Worm (Caenorhabditis elegans): ENCODE measurements around the gene C07E3.8.

C07E3.8 gene

ce11 chrII:10390250-10390821, 38.3 kb downstream of the C07E3.8 start (continued):
- TF ChIP-seq mep-1 (tag; optimal IDR thresholded peaks at IDR 0.05) = peak; percentile 75
- TF ChIP-seq Y48G9A.11 (GFP tag; IDR thresholded peaks at IDR 0.05) = no peak
- TF ChIP-seq dmd-6 (GFP tag; IDR thresholded peaks at IDR 0.05) = no peak
- TF ChIP-seq spr-3 (GFP tag; optimal IDR thresholded peaks at IDR 0.05) = no peak
- no peak for TF ChIP-seq Y75B8A.6 (GFP tag; IDR thresholded peaks at IDR 0.05)
- no peak for TF ChIP-seq Y105C5A.15 (GFP tag; IDR thresholded peaks at IDR 0.05)
- peak; percentile 16 for TF ChIP-seq ama-1 (optimal IDR thresholded peaks at IDR 0.05)
- TF ChIP-seq ZK546.5 (tag; optimal IDR thresholded peaks at IDR 0.05) = no peak
- peak; percentile 89 for TF ChIP-seq cey-2 (tag; optimal IDR thresholded peaks at IDR 0.05; ENCODE audit: borderline replicate concordance, insufficient read depth)
- TF ChIP-seq dmd-9 (GFP tag; IDR thresholded peaks at IDR 0.05) = no peak
- peak; percentile 20 to 88 for TF ChIP-seq mdl-1 (tag; optimal IDR thresholded peaks at IDR 0.05)
- TF ChIP-seq nhr-10 (tag; optimal IDR thresholded peaks at IDR 0.05) = no peak
- TF ChIP-seq skn-1 (tag; optimal IDR thresholded peaks at IDR 0.05) = no peak
- no peak for TF ChIP-seq madf-5 (GFP tag; IDR thresholded peaks at IDR 0.05)
- no peak for TF ChIP-seq aly-2 (tag; optimal IDR thresholded peaks at IDR 0.05)
- TF ChIP-seq F26F4.8 (GFP tag; conservative IDR thresholded peaks at IDR 0.05) = no peak
- TF ChIP-seq nhr-25 (tag; optimal IDR thresholded peaks at IDR 0.05; ENCODE audit: borderline replicate concordance, insufficient read depth) = peak; percentile 39
- TF ChIP-seq arid-1 (GFP tag; conservative IDR thresholded peaks at IDR 0.05) = no peak
- no peak for TF ChIP-seq jun-1 (tag; optimal IDR thresholded peaks at IDR 0.05)
- peak; percentile 35 for TF ChIP-seq mes-2 (tag; optimal IDR thresholded peaks at IDR 0.05; ENCODE audit: poor library complexity, severe bottlenecking)
- TF ChIP-seq snpc-4 (tag; optimal IDR thresholded peaks at IDR 0.05) = no peak
- TF ChIP-seq tra-1 (GFP tag; IDR thresholded peaks at IDR 0.05) = no peak
- no peak for TF ChIP-seq ztf-11 (tag; optimal IDR thresholded peaks at IDR 0.05)
- no peak for TF ChIP-seq ceh-32 (tag; optimal IDR thresholded peaks at IDR 0.05; ENCODE audit: poor library complexity)
- no peak for TF ChIP-seq F49E8.2 (tag; optimal IDR thresholded peaks at IDR 0.05; ENCODE audit: borderline replicate concordance)
- no peak for TF ChIP-seq gei-8 (GFP tag; optimal IDR thresholded peaks at IDR 0.05)
- TF ChIP-seq lin-39 (tag; optimal IDR thresholded peaks at IDR 0.05) = no peak
- no peak for TF ChIP-seq lir-3 (tag; optimal IDR thresholded peaks at IDR 0.05)
- peak; percentile 65 for TF ChIP-seq nhr-77 (tag; optimal IDR thresholded peaks at IDR 0.05)
- no peak for TF ChIP-seq egl-27 (tag; optimal IDR thresholded peaks at IDR 0.05)
- no peak for TF ChIP-seq pha-4 (GFP tag; IDR thresholded peaks at IDR 0.05)
- no peak for TF ChIP-seq pha-4 (tag; optimal IDR thresholded peaks at IDR 0.05)

- no peak for TF ChIP-seq daf-19 (GFP tag; conservative IDR thresholded peaks at IDR 0.05)
- TF ChIP-seq daf-16 (GFP tag; optimal IDR thresholded peaks at IDR 0.05) = no peak
- peak; percentile 1 for TF ChIP-seq daf-16 (tag; optimal IDR thresholded peaks at IDR 0.05)
- TF ChIP-seq unc-130 (GFP tag; optimal IDR thresholded peaks at IDR 0.05) = no peak
- no peak for TF ChIP-seq Y75B8A.6 (GFP tag; IDR thresholded peaks at IDR 0.05)
- no peak for TF ChIP-seq ceh-20 (GFP tag; IDR thresholded peaks at IDR 0.05)
- TF ChIP-seq daf-12 (tag; optimal IDR thresholded peaks at IDR 0.05) = no peak
- no peak for TF ChIP-seq egl-43 (GFP tag; IDR thresholded peaks at IDR 0.05)
- TF ChIP-seq zag-1 (tag; optimal IDR thresholded peaks at IDR 0.05) = no peak
- TF ChIP-seq hlh-11 (tag; optimal IDR thresholded peaks at IDR 0.05) = no peak
- TF ChIP-seq ceh-82 (tag; optimal IDR thresholded peaks at IDR 0.05) = no peak
- peak; percentile 5 for TF ChIP-seq aha-1 (tag)
Observed at ce11 chrII:10390854-10391253, 38.8 kb downstream of the C07E3.8 start, which contains the start of the genes T09F3.2 and T09F3.7. Gene T09F3.2 (plus strand): TSS chrII:10391154. Gene T09F3.7 (plus strand): TSS chrII:10391168.
